Fruit fly (Drosophila melanogaster) S2 (cell line): ENCODE results near the gene CG43232.

Experiments
- CG8478 ChIP-seq: fragments of >200 bp; optimal IDR thresholded peaks from 2 replicates; lab custom pipeline; 2018
- CTCF ChIP-seq, 2 experiments: fragments of >200 bp; optimal IDR thresholded peaks; 2 replicates each; lab custom pipeline; 2018

DNA sequence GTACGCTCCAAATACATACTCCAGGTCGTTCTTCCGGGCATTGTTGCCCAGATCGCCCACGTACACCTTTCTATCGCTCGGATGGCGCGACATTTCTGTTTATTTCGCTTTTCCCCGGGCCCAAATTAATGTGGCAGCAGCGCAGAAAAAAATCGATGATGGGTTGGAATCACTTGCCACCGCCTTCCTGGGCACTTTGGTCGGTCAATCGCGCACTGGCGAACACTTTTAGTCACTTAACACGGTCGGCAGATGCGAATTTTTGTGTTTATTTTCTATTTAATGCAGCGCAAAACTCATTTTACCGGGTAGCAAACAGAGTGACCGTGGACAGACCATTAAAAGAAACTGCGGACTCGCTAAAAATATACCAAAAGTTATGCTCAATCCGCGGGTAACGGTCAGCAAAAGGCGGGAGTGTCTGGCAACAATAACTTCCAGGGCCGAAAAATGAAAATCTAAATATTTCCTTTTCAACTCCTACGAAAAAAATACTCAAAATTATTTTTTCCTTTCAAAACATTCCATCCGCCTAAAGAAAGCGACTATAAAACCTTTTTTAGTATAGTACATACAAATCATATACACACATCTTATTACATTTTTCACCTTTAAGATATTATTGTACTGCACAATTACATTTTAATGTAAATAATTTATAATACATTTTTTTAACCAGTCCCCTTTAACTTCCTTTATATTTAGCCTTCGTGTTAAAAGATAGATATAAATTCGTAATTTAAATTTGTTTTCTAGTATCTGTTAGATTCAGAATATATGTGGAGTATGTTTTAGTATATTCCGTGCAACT, 11.9 kb upstream of the CG43232 start, which contains the start of gene x16:
- TF ChIP-seq CTCF (optimal IDR thresholded peaks at IDR 0.05; lab: Kevin White, UChicago) (peak in 1 of 2 experiments; percentile 5), CG8478 (lab: Kevin White, UChicago) (no peak)
